Worm (Caenorhabditis elegans) whole organism, L3 larva: ENCODE measurements around the gene ugt-16.

Experiments used
- ama-1 ChIP-seq: fragments of 150-350 bp; optimal IDR thresholded peaks from 2 replicates; lab custom pipeline; 2018
- elt-1 ChIP-seq: fragments of 150-350 bp; optimal IDR thresholded peaks from 2 replicates; lab custom pipeline; 2014; ENCODE audit warnings: missing biosample characterization, missing genetic modification characterization
- elt-2 ChIP-seq: sonication (generic microtip); optimal IDR thresholded peaks from 2 replicates; lab custom pipeline; 2016; ENCODE audit warnings: missing genetic modification reagents, mild to moderate bottlenecking, missing genetic modification characterization, missing compliant biosample characterization
- lin-15B ChIP-seq: fragments of 150-350 bp; optimal IDR thresholded peaks from 2 replicates; lab custom pipeline; 2014; ENCODE audit warnings: missing biosample characterization, missing genetic modification characterization
- mdl-1 ChIP-seq: fragments of 150-350 bp; optimal IDR thresholded peaks from 2 replicates; lab custom pipeline; 2014; ENCODE audit warnings: missing biosample characterization, missing genetic modification characterization
- sea-2 ChIP-seq: fragments of 150-350 bp; sonication (generic microtip); optimal IDR thresholded peaks from 4 replicates; lab custom pipeline; 2014; ENCODE audit warnings: missing biosample characterization, missing genetic modification reagents, missing genetic modification characterization
- ztf-11 ChIP-seq: fragments of 150-350 bp; optimal IDR thresholded peaks from 2 replicates; lab custom pipeline; 2014; ENCODE audit warnings: missing biosample characterization, missing genetic modification characterization

DNA sequence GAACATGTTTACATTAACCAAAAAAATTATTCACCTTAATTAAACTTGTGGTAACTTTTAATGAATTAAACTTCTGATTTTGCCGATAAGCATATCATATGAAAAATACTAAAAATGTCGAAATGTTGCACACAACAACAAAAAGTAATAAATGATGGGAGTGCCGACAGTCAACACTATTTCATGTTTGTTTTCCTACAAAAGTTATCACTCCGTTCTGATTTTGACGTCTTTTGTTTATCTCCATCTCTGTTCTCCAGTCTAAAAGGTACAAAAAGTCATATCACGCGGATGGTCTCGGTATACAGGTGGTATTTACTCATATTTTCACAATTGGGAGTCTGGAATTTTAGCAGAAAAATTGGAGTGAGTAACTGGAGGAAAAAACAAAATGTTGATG lies 9.4 kb upstream of the ugt-16 start:
- TF ChIP-seq elt-1 (no peak), mdl-1 (tag; lab: Kevin White, UChicago) (no peak), elt-2 (no peak), lin-15B (no peak), ama-1 (lab: Kevin White, UChicago) (no peak), ztf-11 (no peak), sea-2 (GFP tag; lab: Kevin White, UChicago) (no peak)
